Worm (Caenorhabditis elegans): ENCODE results near the gene cit-1.1.
A peak's percentile ranks its signal among the peaks of the same experiment; 100 is the strongest.

Gene cit-1.1

ce11 chrIII:7973201-7973767 is 36.3 kb downstream of the cit-1.1 start, which contains the start of the genes eef-1B.1 and aco-2 (continued):
- TF ChIP-seq fkh-4 (tag; optimal IDR thresholded peaks at IDR 0.05; ENCODE audit: borderline replicate concordance) = peak; percentile 26
- TF ChIP-seq jun-1 (tag; optimal IDR thresholded peaks at IDR 0.05) = peak; percentile 89
- no peak for TF ChIP-seq alr-1 (tag; optimal IDR thresholded peaks at IDR 0.05; ENCODE audit: borderline replicate concordance)
- peak; percentile 95 for TF ChIP-seq blmp-1 (tag; optimal IDR thresholded peaks at IDR 0.05)
- TF ChIP-seq efl-3 (GFP tag; optimal IDR thresholded peaks at IDR 0.05) = no peak
- peak; percentile 69 for TF ChIP-seq C04F5.9 (tag; optimal IDR thresholded peaks at IDR 0.05)
- peak in 5 of 6 experiments; percentile 53 to 97 (median 75) for TF ChIP-seq elt-3 (tag; optimal IDR thresholded peaks at IDR 0.05)
- peak; percentile 89 for TF ChIP-seq fkh-8 (tag; optimal IDR thresholded peaks at IDR 0.05)
- TF ChIP-seq ama-1 (optimal IDR thresholded peaks at IDR 0.05) = peak; percentile 53
- peak; percentile 74 for TF ChIP-seq elt-2 (tag; optimal IDR thresholded peaks at IDR 0.05)
- peak; percentile 97 for TF ChIP-seq nhr-85 (tag)
- peak; percentile 96 for TF ChIP-seq nhr-19 (GFP tag; conservative IDR thresholded peaks at IDR 0.05)
- TF ChIP-seq ceh-63 (GFP tag; optimal IDR thresholded peaks at IDR 0.05) = no peak
- peak; percentile 90 for TF ChIP-seq unc-86 (tag; optimal IDR thresholded peaks at IDR 0.05)
- peak; percentile 69 for TF ChIP-seq lin-39 (tag; optimal IDR thresholded peaks at IDR 0.05)
- TF ChIP-seq Y116A8C.19 (tag; optimal IDR thresholded peaks at IDR 0.05; ENCODE audit: borderline replicate concordance) = no peak
- TF ChIP-seq lir-3 (tag; optimal IDR thresholded peaks at IDR 0.05; ENCODE audit: poor library complexity) = peak; percentile 63
- TF ChIP-seq sptf-1 (tag; optimal IDR thresholded peaks at IDR 0.05) = no peak
- peak in 1 of 2 experiments; percentile 70 for TF ChIP-seq ztf-11 (tag; optimal IDR thresholded peaks at IDR 0.05)
- TF ChIP-seq C16A3.4 (tag; optimal IDR thresholded peaks at IDR 0.05) = peak; percentile 96
- TF ChIP-seq lin-15B (tag; optimal IDR thresholded peaks at IDR 0.05) = peak; percentile 84
- TF ChIP-seq egl-13 (tag; optimal IDR thresholded peaks at IDR 0.05) = peak; percentile 82
- TF ChIP-seq hlh-17 (GFP tag; optimal IDR thresholded peaks at IDR 0.05; ENCODE audit: borderline replicate concordance) = no peak
- no peak for TF ChIP-seq pag-3 (tag; optimal IDR thresholded peaks at IDR 0.05; ENCODE audit: borderline replicate concordance, insufficient read depth)
- TF ChIP-seq lin-35 (GFP tag; optimal IDR thresholded peaks at IDR 0.05) = peak; percentile 94 to 95
- TF ChIP-seq rnt-1 (tag; optimal IDR thresholded peaks at IDR 0.05) = peak; percentile 95
- no peak for TF ChIP-seq nhr-12 (tag; optimal IDR thresholded peaks at IDR 0.05)
- peak; percentile 87 to 90 (median 88) for TF ChIP-seq dpl-1 (GFP tag; optimal IDR thresholded peaks at IDR 0.05)
- TF ChIP-seq dsc-1 (tag; optimal IDR thresholded peaks at IDR 0.05) = peak; percentile 98
- no peak for TF ChIP-seq egl-27 (tag; optimal IDR thresholded peaks at IDR 0.05)
- no peak for TF ChIP-seq ets-5 (GFP tag; IDR thresholded peaks at IDR 0.05)
- peak; percentile 71 for TF ChIP-seq sup-37 (GFP tag; optimal IDR thresholded peaks at IDR 0.05)
- no peak for TF ChIP-seq ces-1 (GFP tag; optimal IDR thresholded peaks at IDR 0.05)
- TF ChIP-seq ceh-82 (tag; optimal IDR thresholded peaks at IDR 0.05) = peak; percentile 88 to 95 (median 91)
- peak; percentile 95 for TF ChIP-seq tbx-2 (tag; optimal IDR thresholded peaks at IDR 0.05)

ce11 chrIII:7972687-7973086 is 36.9 kb downstream of the cit-1.1 start:
- TF ChIP-seq ces-1 (GFP tag; optimal IDR thresholded peaks at IDR 0.05) (no peak), mdl-1 (tag; optimal IDR thresholded peaks at IDR 0.05) (no peak), snu-23 (GFP tag; optimal IDR thresholded peaks at IDR 0.05) (no peak), fkh-8 (tag; optimal IDR thresholded peaks at IDR 0.05) (no peak), lsy-2 (tag; optimal IDR thresholded peaks at IDR 0.05) (no peak), ceh-63 (GFP tag; optimal IDR thresholded peaks at IDR 0.05) (no peak), pag-3 (tag; optimal IDR thresholded peaks at IDR 0.05; ENCODE audit: borderline replicate concordance, insufficient read depth) (no peak), alr-1 (tag; optimal IDR thresholded peaks at IDR 0.05; ENCODE audit: borderline replicate concordance) (no peak), lin-35 (GFP tag; optimal IDR thresholded peaks at IDR 0.05) (no peak), dsc-1 (tag; optimal IDR thresholded peaks at IDR 0.05) (no peak), F16B12.6 (tag; optimal IDR thresholded peaks at IDR 0.05) (no peak)
